Worm (Caenorhabditis elegans) whole organism, early embryonic: ENCODE measurements around the gene C25G4.3.

Experiments used
- ama-1 ChIP-seq: fragments of 150-350 bp; optimal IDR thresholded peaks from 2 replicates; lab custom pipeline; 2014
- ets-7 ChIP-seq: sonication (generic microtip); optimal IDR thresholded peaks from 2 replicates; lab custom pipeline; 2016; ENCODE audit warnings: missing genotype, missing genetic modification characterization, missing compliant biosample characterization

ce11 chrIV:12456613-12457012 is 10.9 kb upstream of the C25G4.3 start, which contains the start of gene C25G4.7:
- TF ChIP-seq ets-7 (tag; lab: Kevin White, UChicago) (no peak), ama-1 (lab: Kevin White, UChicago) (no peak)
